Worm (Caenorhabditis elegans): ENCODE data around the gene fbxb-21.

- no peak for TF ChIP-seq nhr-28 (tag; optimal IDR thresholded peaks at IDR 0.05)
- TF ChIP-seq lin-1 (GFP tag; IDR thresholded peaks at IDR 0.05): no peak
- no peak for TF ChIP-seq duxl-1 (tag; optimal IDR thresholded peaks at IDR 0.05; ENCODE audit: poor library complexity)
- no peak for TF ChIP-seq ZK546.5 (tag; optimal IDR thresholded peaks at IDR 0.05)
- TF ChIP-seq unc-62 (GFP tag; optimal IDR thresholded peaks at IDR 0.05 in 1 of 2): no peak
- TF ChIP-seq unc-62 (tag; optimal IDR thresholded peaks at IDR 0.05): no peak
- TF ChIP-seq pqm-1 (tag; optimal IDR thresholded peaks at IDR 0.05): no peak
- no peak for TF ChIP-seq F37D6.2 (tag; optimal IDR thresholded peaks at IDR 0.05)
Observed at ce11 chrII:1648768-1649167, at the start of gene fbxb-21.

All from whole organism, L4 larva.